Worm (Caenorhabditis elegans) whole organism, L2 larva: ENCODE data around the gene ugt-23.
"Not testable (repeated sequence)": the region's sequence is repeated elsewhere in the genome, so short reads cannot be mapped to it uniquely, and the experiment has no call there.

Experiments
- C34F6.9 ChIP-seq: fragments of 150-350 bp; optimal IDR thresholded peaks from 2 replicates; lab custom pipeline; 2014; ENCODE audit warnings: missing biosample characterization, missing genetic modification characterization
- F13H6.1 ChIP-seq: sonication (generic microtip); optimal IDR thresholded peaks from 2 replicates; lab custom pipeline; 2016; ENCODE audit warnings: missing genetic modification characterization, missing compliant biosample characterization
- Y55F3AM.14 ChIP-seq: fragments of 200-800 bp; sonication (Bioruptor generic); optimal IDR thresholded peaks from 2 replicates; lab custom pipeline; 2018; ENCODE audit warnings: mild to moderate bottlenecking, missing genetic modification characterization, missing compliant biosample characterization
- alr-1 ChIP-seq: fragments of 150-350 bp; optimal IDR thresholded peaks from 2 replicates; lab custom pipeline; 2014; ENCODE audit warnings: missing biosample characterization, missing genetic modification characterization
- ama-1 ChIP-seq: fragments of 150-350 bp; optimal IDR thresholded peaks from 2 replicates; lab custom pipeline; 2018; ENCODE audit warnings: inconsistent platforms
- blmp-1 ChIP-seq: sonication (generic microtip); optimal IDR thresholded peaks from 2 replicates; lab custom pipeline; 2017; ENCODE audit warnings: missing genetic modification characterization, mild to moderate bottlenecking, missing compliant biosample characterization, antibody characterized with exemption, moderate library complexity; ENCODE audit not compliant: insufficient read depth
- ceh-16 ChIP-seq: fragments of 150-350 bp; optimal IDR thresholded peaks from 2 replicates; lab custom pipeline; 2014; ENCODE audit warnings: missing biosample characterization, missing genetic modification characterization
- ceh-82 ChIP-seq: fragments of 150-350 bp; optimal IDR thresholded peaks from 2 replicates; lab custom pipeline; 2014; ENCODE audit warnings: missing biosample characterization, missing genetic modification characterization
- dmd-4 ChIP-seq: sonication (generic microtip); optimal IDR thresholded peaks from 2 replicates; lab custom pipeline; 2017; ENCODE audit warnings: missing biosample characterization, missing genetic modification characterization
- egl-27 ChIP-seq: sonication (generic microtip); optimal IDR thresholded peaks from 3 replicates; lab custom pipeline; 2017; ENCODE audit warnings: missing biosample characterization, missing genetic modification reagents, missing genetic modification characterization
- gmeb-1 ChIP-seq: fragments of 150-350 bp; optimal IDR thresholded peaks from 2 replicates; lab custom pipeline; 2014; ENCODE audit warnings: missing biosample characterization, missing genetic modification characterization
- lin-13 ChIP-seq: fragments of 150-350 bp; optimal IDR thresholded peaks from 2 replicates; lab custom pipeline; 2014; ENCODE audit warnings: missing biosample characterization, missing genetic modification reagents, missing genetic modification characterization
- lsy-2 ChIP-seq, 2 experiments: fragments of 150-350 bp in 1 of 2; sonication (generic microtip) in 1 of 2; optimal IDR thresholded peaks; 2 replicates each; lab custom pipeline; 2014 to 2017; ENCODE audit warnings: missing biosample characterization in 2 of 2, missing genetic modification characterization in 2 of 2
- mbf-1 ChIP-seq: sonication (generic microtip); optimal IDR thresholded peaks from 2 replicates; lab custom pipeline; 2017; ENCODE audit warnings: missing biosample characterization, missing genetic modification characterization
- mdl-1 ChIP-seq, 2 experiments: fragments of 150-350 bp in 1 of 2; sonication (generic microtip) in 1 of 2; optimal IDR thresholded peaks; 2 replicates each; lab custom pipeline; 2017; ENCODE audit warnings: missing biosample characterization in 2 of 2, missing genetic modification characterization in 2 of 2
- nhr-10 ChIP-seq: sonication (generic microtip); optimal IDR thresholded peaks from 2 replicates; lab custom pipeline; 2017; ENCODE audit warnings: missing biosample characterization, missing genetic modification characterization
- nhr-11 ChIP-seq: fragments of 150-350 bp; optimal IDR thresholded peaks from 2 replicates; lab custom pipeline; 2014; ENCODE audit warnings: missing biosample characterization, missing genetic modification characterization
- nhr-12 ChIP-seq: fragments of 150-350 bp; optimal IDR thresholded peaks from 2 replicates; lab custom pipeline; 2014; ENCODE audit warnings: missing biosample characterization, missing genetic modification characterization
- nhr-129 ChIP-seq: fragments of 150-350 bp; optimal IDR thresholded peaks from 2 replicates; lab custom pipeline; 2014; ENCODE audit warnings: missing biosample characterization, missing genetic modification characterization
- nhr-21 ChIP-seq: fragments of 150-350 bp; optimal IDR thresholded peaks from 2 replicates; lab custom pipeline; 2014; ENCODE audit warnings: missing biosample characterization, missing genetic modification characterization
- nhr-23 ChIP-seq: fragments of 150-350 bp; optimal IDR thresholded peaks from 2 replicates; lab custom pipeline; 2014; ENCODE audit warnings: missing biosample characterization, missing genetic modification reagents, missing genetic modification characterization
- nhr-237 ChIP-seq: fragments of 150-350 bp; optimal IDR thresholded peaks from 2 replicates; lab custom pipeline; 2014; ENCODE audit warnings: missing biosample characterization, missing genetic modification characterization
- nhr-25 ChIP-seq: fragments of 150-350 bp; sonication (generic microtip); optimal IDR thresholded peaks from 3 replicates; lab custom pipeline; 2014; ENCODE audit warnings: missing biosample characterization, missing genetic modification characterization
- nhr-6 ChIP-seq: fragments of 150-350 bp; optimal IDR thresholded peaks from 2 replicates; lab custom pipeline; 2014; ENCODE audit warnings: missing biosample characterization, missing genetic modification characterization
- nhr-77 ChIP-seq: fragments of 150-350 bp; optimal IDR thresholded peaks from 2 replicates; lab custom pipeline; 2014; ENCODE audit warnings: missing biosample characterization, missing genetic modification characterization
- sma-3 ChIP-seq: sonication (generic microtip); optimal IDR thresholded peaks from 2 replicates; lab custom pipeline; 2016; ENCODE audit warnings: missing genetic modification reagents, missing genetic modification characterization, missing compliant biosample characterization
- sma-9 ChIP-seq, 2 experiments: fragments of 150-350 bp in 1 of 2; sonication (generic microtip) in 1 of 2; optimal IDR thresholded peaks; 2 replicates each; lab custom pipeline; 2014 to 2016; ENCODE audit warnings: missing genetic modification characterization in 2 of 2, mild to moderate bottlenecking in 1 of 2, missing biosample characterization in 1 of 2, missing compliant biosample characterization in 1 of 2, missing genetic modification reagents in 1 of 2, moderate library complexity in 1 of 2
- snpc-4 ChIP-seq: fragments of 150-350 bp; optimal IDR thresholded peaks from 2 replicates; lab custom pipeline; 2014; ENCODE audit warnings: missing biosample characterization, missing genetic modification characterization
- unc-39 ChIP-seq: fragments of 150-350 bp; optimal IDR thresholded peaks from 2 replicates; lab custom pipeline; 2014; ENCODE audit warnings: missing biosample characterization, missing genetic modification characterization
- unc-55 ChIP-seq: fragments of 150-350 bp; sonication (generic microtip); optimal IDR thresholded peaks from 3 replicates; lab custom pipeline; 2014; ENCODE audit warnings: missing biosample characterization, missing genetic modification reagents, missing genetic modification characterization
- unc-62 ChIP-seq: fragments of 150-350 bp; optimal IDR thresholded peaks from 2 replicates; lab custom pipeline; 2014; ENCODE audit warnings: missing biosample characterization, missing genetic modification reagents, missing genetic modification characterization
- zag-1 ChIP-seq: fragments of 150-350 bp; optimal IDR thresholded peaks from 2 replicates; lab custom pipeline; 2014; ENCODE audit warnings: missing biosample characterization, missing genetic modification characterization
- ztf-1 ChIP-seq: fragments of 200-800 bp; sonication (Bioruptor generic); conservative IDR thresholded peaks from 2 replicates; pipeline ENCODE4 v1.3.6; 2022; ENCODE audit warnings: missing genetic modification characterization, missing compliant biosample characterization
- ztf-4 ChIP-seq: fragments of 150-350 bp; optimal IDR thresholded peaks from 2 replicates; lab custom pipeline; 2014; ENCODE audit warnings: missing biosample characterization, missing genetic modification characterization

ugt-23 gene

ce11 chrX:9958561-9958960 is 33.6 kb upstream of the ugt-23 start, which contains the start of gene ZC506.1 (continued):
- TF ChIP-seq mdl-1 (tag; optimal IDR thresholded peaks at IDR 0.05; lab: Kevin White, UChicago) (peak; percentile 79 to 84), gmeb-1 (tag; lab: Kevin White, UChicago) (peak; percentile 78), ama-1 (lab: Kevin White, UChicago) (peak; percentile 55), nhr-12 (no peak), nhr-237 (tag; lab: Kevin White, UChicago) (peak; percentile 36)
- TF ChIP-seq, all 48 proteins: peak for 36

ce11 chrX:9957449-9957848 is 32.5 kb upstream of the ugt-23 start:
- TF ChIP-seq zag-1 (tag; lab: Kevin White, UChicago) (no peak), nhr-12 (no peak), egl-27 (tag; lab: Kevin White, UChicago) (no peak), nhr-77 (tag; lab: Kevin White, UChicago) (no peak), nhr-25 (tag; lab: Kevin White, UChicago) (no peak), blmp-1 (tag; lab: Kevin White, UChicago) (no peak)

ce11 chrX:9956537-9956936 is 31.6 kb upstream of the ugt-23 start:
- TF ChIP-seq sma-9 (GFP tag; optimal IDR thresholded peaks at IDR 0.05; lab: Kevin White, UChicago), result peak; percentile 39
- not testable (repeated sequence) for TF ChIP-seq sma-9 (tag; optimal IDR thresholded peaks at IDR 0.05; lab: Kevin White, UChicago)
- TF ChIP-seq C34F6.9 (tag; lab: Kevin White, UChicago), result peak; percentile 42
- peak in 1 of 2 experiments; percentile 3 for TF ChIP-seq lsy-2 (tag; optimal IDR thresholded peaks at IDR 0.05; lab: Kevin White, UChicago)
- peak; percentile 22 to 23 for TF ChIP-seq mdl-1 (tag; optimal IDR thresholded peaks at IDR 0.05; lab: Kevin White, UChicago)
- TF ChIP-seq unc-55 (GFP tag; lab: Kevin White, UChicago), result peak; percentile 36

- TF ChIP-seq ceh-82, result no peak
- TF ChIP-seq Y55F3AM.14 (GFP tag; lab: Kevin White, UChicago), result no peak
- TF ChIP-seq ceh-16 (tag; lab: Kevin White, UChicago), result no peak
- no peak for TF ChIP-seq sma-3
- no peak for TF ChIP-seq unc-62 (GFP tag; lab: Kevin White, UChicago)
- no peak for TF ChIP-seq lin-13 (GFP tag; lab: Kevin White, UChicago)
- TF ChIP-seq alr-1 (tag; lab: Kevin White, UChicago), result no peak
- TF ChIP-seq nhr-11 (tag; lab: Kevin White, UChicago), result no peak
- no peak for TF ChIP-seq nhr-25 (tag; lab: Kevin White, UChicago)
These were observed 31.1 kb upstream of the ugt-23 start for ce11 chrX:9956052-9956451.

- TF ChIP-seq ztf-1 (GFP tag; lab: Robert Waterston, UW) (no peak), ztf-4 (peak; percentile 50), C34F6.9 (tag; lab: Kevin White, UChicago) (no peak), nhr-6 (tag; lab: Kevin White, UChicago) (no peak), unc-62 (GFP tag; lab: Kevin White, UChicago) (no peak), mbf-1 (tag; lab: Kevin White, UChicago) (no peak), nhr-21 (tag; lab: Kevin White, UChicago) (no peak), F13H6.1 (tag; lab: Kevin White, UChicago) (peak; percentile 56), snpc-4 (tag; lab: Kevin White, UChicago) (no peak), sma-9 (GFP tag; optimal IDR thresholded peaks at IDR 0.05; lab: Kevin White, UChicago) (peak; percentile 84), sma-9 (tag; optimal IDR thresholded peaks at IDR 0.05; lab: Kevin White, UChicago) (no peak), lsy-2 (tag; optimal IDR thresholded peaks at IDR 0.05; lab: Kevin White, UChicago) (peak in 1 of 2 experiments; percentile 7), ceh-82 (no peak), nhr-10 (tag; lab: Kevin White, UChicago) (no peak), nhr-25 (tag; lab: Kevin White, UChicago) (no peak), dmd-4 (tag; lab: Kevin White, UChicago) (no peak), nhr-23 (tag; lab: Kevin White, UChicago) (no peak), ceh-16 (tag; lab: Kevin White, UChicago) (no peak), unc-39 (tag; lab: Kevin White, UChicago) (no peak), zag-1 (tag; lab: Kevin White, UChicago) (no peak), nhr-129 (tag; lab: Kevin White, UChicago) (no peak)
These were observed 29.6 kb upstream of the ugt-23 start, which contains the start of gene cysl-1 for ce11 chrX:9954483-9955041. Gene cysl-1 (minus strand): TSS chrX:9954533.
